Worm (Caenorhabditis elegans): Measurements from ENCODE around the gene acc-4.
"Not testable (repeated sequence)": the region's sequence is repeated elsewhere in the genome, so short reads cannot be mapped to it uniquely, and the experiment has no call there.

The acc-4 gene

ce11 chrIII:13498899-13499298 is 15.0 kb upstream of the acc-4 start, which contains the start of gene T28A8.6:
TSS of gene T28A8.6 (plus strand) at chrIII:13499199.
- TF ChIP-seq nhr-77, nhr-76, nhr-11 (tag; optimal IDR thresholded peaks at IDR 0.05): not testable (repeated sequence)

- no peak for TF ChIP-seq snpc-4 (tag; optimal IDR thresholded peaks at IDR 0.05)
- TF ChIP-seq fkh-2 (tag; optimal IDR thresholded peaks at IDR 0.05) = no peak
- TF ChIP-seq nhr-25 (tag; optimal IDR thresholded peaks at IDR 0.05) = no peak
- no peak for TF ChIP-seq ZK546.5 (tag; optimal IDR thresholded peaks at IDR 0.05)
- no peak for TF ChIP-seq elt-1 (tag; optimal IDR thresholded peaks at IDR 0.05)
- TF ChIP-seq hmg-11 (tag; optimal IDR thresholded peaks at IDR 0.05) = no peak
- no peak for TF ChIP-seq R02D3.7 (tag; optimal IDR thresholded peaks at IDR 0.05)
- no peak for TF ChIP-seq daf-12 (tag; optimal IDR thresholded peaks at IDR 0.05)
- TF ChIP-seq ceh-28 (tag; optimal IDR thresholded peaks at IDR 0.05) = no peak
- no peak for TF ChIP-seq mdl-1 (tag; optimal IDR thresholded peaks at IDR 0.05)
- no peak for TF ChIP-seq zag-1 (tag; optimal IDR thresholded peaks at IDR 0.05)
- TF ChIP-seq egl-5 (tag; optimal IDR thresholded peaks at IDR 0.05) = no peak
- no peak for TF ChIP-seq nhr-77 (tag; optimal IDR thresholded peaks at IDR 0.05)
- TF ChIP-seq ceh-16 (tag; optimal IDR thresholded peaks at IDR 0.05) = no peak
- no peak for TF ChIP-seq lin-15B (tag; optimal IDR thresholded peaks at IDR 0.05)
- TF ChIP-seq pha-4 (tag; optimal IDR thresholded peaks at IDR 0.05) = no peak
Observed at ce11 chrIII:13495571-13495970, 11.6 kb upstream of the acc-4 start, which contains the start of gene T28A8.2. TSS of gene T28A8.2 (minus strand) at chrIII:13495671.

- TF ChIP-seq mdl-1 (tag; optimal IDR thresholded peaks at IDR 0.05) = no peak
- TF ChIP-seq nhr-67 (tag; optimal IDR thresholded peaks at IDR 0.05) = no peak
- TF ChIP-seq tbx-2 (tag; optimal IDR thresholded peaks at IDR 0.05) = no peak
- TF ChIP-seq mml-1 (tag; optimal IDR thresholded peaks at IDR 0.05) = no peak
- TF ChIP-seq jun-1 (tag; optimal IDR thresholded peaks at IDR 0.05) = no peak
- no peak for TF ChIP-seq nhr-28 (tag; optimal IDR thresholded peaks at IDR 0.05)
Observed at ce11 chrIII:13492377-13492776, 8.5 kb upstream of the acc-4 start, which contains the start of gene twk-40. TSS of gene twk-40 (minus strand) at chrIII:13492477.

ce11 chrIII:13476682-13477081 is 7.2 kb downstream of the acc-4 start, which contains the start of gene T27E9.6:
TSS of gene T27E9.6 (minus strand) at chrIII:13476782.
- TF ChIP-seq R02D3.7 (tag; optimal IDR thresholded peaks at IDR 0.05) (no peak), eor-1 (tag; optimal IDR thresholded peaks at IDR 0.05) (no peak), nfya-1 (tag; optimal IDR thresholded peaks at IDR 0.05; ENCODE audit: insufficient read depth) (no peak), zag-1 (tag; optimal IDR thresholded peaks at IDR 0.05) (no peak), nhr-28 (tag; optimal IDR thresholded peaks at IDR 0.05) (no peak), lin-15B (tag; optimal IDR thresholded peaks at IDR 0.05) (no peak), nhr-43 (tag; optimal IDR thresholded peaks at IDR 0.05; ENCODE audit: poor library complexity, severe bottlenecking) (no peak), fkh-2 (tag; optimal IDR thresholded peaks at IDR 0.05) (no peak)

ce11 chrIII:13474482-13474881 is 9.4 kb downstream of the acc-4 start:
- TF ChIP-seq unc-62 (GFP tag; optimal IDR thresholded peaks at IDR 0.05) (no peak), unc-39 (tag; optimal IDR thresholded peaks at IDR 0.05) (no peak), elt-3 (tag; optimal IDR thresholded peaks at IDR 0.05) (no peak), ceh-28 (tag; optimal IDR thresholded peaks at IDR 0.05) (no peak), elt-2 (tag; optimal IDR thresholded peaks at IDR 0.05) (no peak), fos-1 (tag; optimal IDR thresholded peaks at IDR 0.05) (no peak), skn-1 (tag; optimal IDR thresholded peaks at IDR 0.05) (no peak), ZK546.5 (tag; optimal IDR thresholded peaks at IDR 0.05) (no peak), nhr-23 (tag; optimal IDR thresholded peaks at IDR 0.05) (no peak), ceh-9 (tag; optimal IDR thresholded peaks at IDR 0.05) (no peak), snpc-4 (tag; optimal IDR thresholded peaks at IDR 0.05) (no peak), nhr-77 (tag; optimal IDR thresholded peaks at IDR 0.05) (no peak), nhr-28 (tag; optimal IDR thresholded peaks at IDR 0.05) (no peak), nfya-1 (tag; optimal IDR thresholded peaks at IDR 0.05; ENCODE audit: insufficient read depth) (no peak), eor-1 (tag; optimal IDR thresholded peaks at IDR 0.05) (no peak), ztf-4 (tag; optimal IDR thresholded peaks at IDR 0.05) (no peak), nhr-25 (tag; optimal IDR thresholded peaks at IDR 0.05) (no peak), egl-27 (tag; optimal IDR thresholded peaks at IDR 0.05) (no peak), ztf-11 (tag; optimal IDR thresholded peaks at IDR 0.05) (no peak)

Measured in whole organism, L3 larva.